Worm (Caenorhabditis elegans) whole organism, L2 larva: ENCODE data around the gene vit-4.

Experiments used
- alr-1 ChIP-seq: fragments of 150-350 bp; optimal IDR thresholded peaks from 2 replicates; lab custom pipeline; 2014; ENCODE audit warnings: missing biosample characterization, missing genetic modification characterization
- ama-1 ChIP-seq: fragments of 150-350 bp; optimal IDR thresholded peaks from 2 replicates; lab custom pipeline; 2018; ENCODE audit warnings: inconsistent platforms
- blmp-1 ChIP-seq: sonication (generic microtip); optimal IDR thresholded peaks from 2 replicates; lab custom pipeline; 2017; ENCODE audit warnings: missing genetic modification characterization, mild to moderate bottlenecking, missing compliant biosample characterization, antibody characterized with exemption, moderate library complexity; ENCODE audit not compliant: insufficient read depth
- ceh-82 ChIP-seq: fragments of 150-350 bp; optimal IDR thresholded peaks from 2 replicates; lab custom pipeline; 2014; ENCODE audit warnings: missing biosample characterization, missing genetic modification characterization
- dmd-4 ChIP-seq: sonication (generic microtip); optimal IDR thresholded peaks from 2 replicates; lab custom pipeline; 2017; ENCODE audit warnings: missing biosample characterization, missing genetic modification characterization
- elt-1 ChIP-seq: fragments of 150-350 bp; optimal IDR thresholded peaks from 2 replicates; lab custom pipeline; 2014; ENCODE audit warnings: missing biosample characterization, missing genetic modification characterization
- lin-39 ChIP-seq: fragments of 150-350 bp; optimal IDR thresholded peaks from 2 replicates; lab custom pipeline; 2014; ENCODE audit warnings: missing biosample characterization, missing genetic modification reagents, missing genetic modification characterization
- lsy-2 ChIP-seq, 2 experiments: fragments of 150-350 bp in 1 of 2; sonication (generic microtip) in 1 of 2; optimal IDR thresholded peaks; 2 replicates each; lab custom pipeline; 2014 to 2017; ENCODE audit warnings: missing biosample characterization in 2 of 2, missing genetic modification characterization in 2 of 2
- nhr-11 ChIP-seq: fragments of 150-350 bp; optimal IDR thresholded peaks from 2 replicates; lab custom pipeline; 2014; ENCODE audit warnings: missing biosample characterization, missing genetic modification characterization
- nhr-12 ChIP-seq: fragments of 150-350 bp; optimal IDR thresholded peaks from 2 replicates; lab custom pipeline; 2014; ENCODE audit warnings: missing biosample characterization, missing genetic modification characterization
- snpc-4 ChIP-seq: fragments of 150-350 bp; optimal IDR thresholded peaks from 2 replicates; lab custom pipeline; 2014; ENCODE audit warnings: missing biosample characterization, missing genetic modification characterization
- ztf-11 ChIP-seq: sonication (generic microtip); optimal IDR thresholded peaks from 2 replicates; lab custom pipeline; 2017; ENCODE audit warnings: missing biosample characterization, missing genetic modification characterization

DNA sequence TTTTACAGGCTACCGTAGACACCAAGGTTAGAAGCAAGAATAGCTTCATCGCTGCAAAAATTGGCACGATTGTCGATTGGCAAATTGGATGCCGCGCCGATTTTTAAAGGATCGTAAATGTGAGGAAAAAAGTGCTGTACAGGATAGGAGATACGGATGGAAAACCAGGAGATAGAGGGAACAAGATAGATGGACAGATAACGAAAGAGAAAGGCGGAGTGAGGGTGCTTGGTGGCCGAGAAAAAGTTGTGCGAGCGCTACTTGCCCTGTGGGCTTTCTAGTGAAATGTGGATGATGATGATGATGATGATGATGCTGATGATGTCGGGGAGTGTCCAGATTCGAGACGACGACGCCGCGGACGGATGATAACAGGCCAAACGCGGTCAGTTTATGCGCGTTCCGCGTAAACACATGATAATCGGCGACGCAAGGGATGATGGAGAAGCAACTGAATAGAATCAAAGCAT, 32.6 kb upstream of the vit-4 start, which contains the start of gene T27A10.6:
- TF ChIP-seq elt-1 (tag; lab: Kevin White, UChicago) = no peak
- TF ChIP-seq nhr-12 = no peak
- no peak for TF ChIP-seq lin-39 (tag; lab: Kevin White, UChicago)
- TF ChIP-seq ama-1 (lab: Kevin White, UChicago) = no peak
- TF ChIP-seq alr-1 (tag; lab: Kevin White, UChicago) = no peak
- no peak for TF ChIP-seq nhr-11 (tag; lab: Kevin White, UChicago)
- TF ChIP-seq ztf-11 (tag; lab: Kevin White, UChicago) = no peak
- TF ChIP-seq ceh-82 = no peak
- TF ChIP-seq blmp-1 (tag; lab: Kevin White, UChicago) = peak; percentile 29
- TF ChIP-seq dmd-4 (tag; lab: Kevin White, UChicago) = no peak
- no peak for TF ChIP-seq lsy-2 (tag; optimal IDR thresholded peaks at IDR 0.05; lab: Kevin White, UChicago)
- no peak for TF ChIP-seq snpc-4 (tag; lab: Kevin White, UChicago)
